Worm (Caenorhabditis elegans): Measurements from ENCODE around the gene cnc-7.

Gene cnc-7

ce11 chrV:20418768-20419167, 24.9 kb downstream of the cnc-7 start:
- TF ChIP-seq sptf-1 (tag; optimal IDR thresholded peaks at IDR 0.05) (no peak), nhr-76 (tag; optimal IDR thresholded peaks at IDR 0.05) (no peak), M03D4.4 (tag; optimal IDR thresholded peaks at IDR 0.05) (no peak), lin-32 (GFP tag; optimal IDR thresholded peaks at IDR 0.05) (no peak), hlh-1 (tag; optimal IDR thresholded peaks at IDR 0.05) (no peak), nhr-2 (tag; optimal IDR thresholded peaks at IDR 0.05) (no peak), snpc-4 (tag; optimal IDR thresholded peaks at IDR 0.05) (no peak), pha-4 (tag; optimal IDR thresholded peaks at IDR 0.05) (no peak), mep-1 (tag; optimal IDR thresholded peaks at IDR 0.05) (no peak), flh-1 (GFP tag; optimal IDR thresholded peaks at IDR 0.05) (no peak), ham-2 (GFP tag; optimal IDR thresholded peaks at IDR 0.05) (no peak), elt-1 (tag; optimal IDR thresholded peaks at IDR 0.05; ENCODE audit: borderline replicate concordance, insufficient read depth) (no peak), elt-3 (tag; optimal IDR thresholded peaks at IDR 0.05) (no peak), lin-13 (tag; optimal IDR thresholded peaks at IDR 0.05) (no peak), unc-39 (tag; optimal IDR thresholded peaks at IDR 0.05) (no peak), ztf-11 (tag; optimal IDR thresholded peaks at IDR 0.05) (no peak), cnd-1 (tag; optimal IDR thresholded peaks at IDR 0.05) (no peak), tbx-8 (GFP tag; optimal IDR thresholded peaks at IDR 0.05) (no peak)

ce11 chrV:20419643-20420042, 25.8 kb downstream of the cnc-7 start:
- TF ChIP-seq elt-3 (tag; optimal IDR thresholded peaks at IDR 0.05) (no peak), nhr-28 (tag; optimal IDR thresholded peaks at IDR 0.05) (no peak), zip-8 (tag; optimal IDR thresholded peaks at IDR 0.05) (no peak), nhr-12 (tag; optimal IDR thresholded peaks at IDR 0.05) (no peak), blmp-1 (tag; optimal IDR thresholded peaks at IDR 0.05) (no peak), tbx-8 (GFP tag; optimal IDR thresholded peaks at IDR 0.05) (no peak), ces-1 (GFP tag; optimal IDR thresholded peaks at IDR 0.05) (no peak), ceh-83 (GFP tag; optimal IDR thresholded peaks at IDR 0.05) (no peak), lsy-2 (tag; optimal IDR thresholded peaks at IDR 0.05) (no peak), ztf-11 (tag; optimal IDR thresholded peaks at IDR 0.05) (no peak), ceh-43 (GFP tag; optimal IDR thresholded peaks at IDR 0.05) (no peak), mep-1 (tag; optimal IDR thresholded peaks at IDR 0.05) (no peak), ham-2 (GFP tag; optimal IDR thresholded peaks at IDR 0.05) (no peak), nhr-76 (tag; optimal IDR thresholded peaks at IDR 0.05) (no peak), hlh-1 (tag; optimal IDR thresholded peaks at IDR 0.05) (no peak), unc-39 (tag; optimal IDR thresholded peaks at IDR 0.05) (no peak), bed-3 (GFP tag; optimal IDR thresholded peaks at IDR 0.05) (no peak), nhr-237 (tag; optimal IDR thresholded peaks at IDR 0.05) (no peak), lin-32 (GFP tag; optimal IDR thresholded peaks at IDR 0.05) (no peak), elt-1 (tag; optimal IDR thresholded peaks at IDR 0.05; ENCODE audit: borderline replicate concordance, insufficient read depth) (no peak)

- TF ChIP-seq elt-1 (tag; optimal IDR thresholded peaks at IDR 0.05; ENCODE audit: borderline replicate concordance, insufficient read depth): peak; percentile 5
- peak; percentile 19 for TF ChIP-seq mep-1 (tag; optimal IDR thresholded peaks at IDR 0.05)
- TF ChIP-seq unc-120 (tag; optimal IDR thresholded peaks at IDR 0.05; ENCODE audit: poor library complexity, severe bottlenecking): no peak
Measured at ce11 chrV:20422738-20423137, 28.9 kb downstream of the cnc-7 start.

ce11 chrV:20423428-20423827, 29.6 kb downstream of the cnc-7 start:
- TF ChIP-seq lin-32 (GFP tag; optimal IDR thresholded peaks at IDR 0.05) (no peak), nhr-237 (tag; optimal IDR thresholded peaks at IDR 0.05) (no peak), cnd-1 (tag; optimal IDR thresholded peaks at IDR 0.05) (no peak), nhr-76 (tag; optimal IDR thresholded peaks at IDR 0.05) (no peak), sptf-1 (tag; optimal IDR thresholded peaks at IDR 0.05) (no peak), mep-1 (tag; optimal IDR thresholded peaks at IDR 0.05) (no peak)

- TF ChIP-seq ceh-83 (GFP tag; optimal IDR thresholded peaks at IDR 0.05): no peak
- TF ChIP-seq ceh-43 (GFP tag; optimal IDR thresholded peaks at IDR 0.05): no peak
- no peak for TF ChIP-seq ceh-39 (tag; optimal IDR thresholded peaks at IDR 0.05)
- TF ChIP-seq drap-1 (GFP tag; optimal IDR thresholded peaks at IDR 0.05): peak; percentile 6
- TF ChIP-seq tbx-8 (GFP tag; optimal IDR thresholded peaks at IDR 0.05): no peak
- TF ChIP-seq unc-39 (tag; optimal IDR thresholded peaks at IDR 0.05): no peak
- TF ChIP-seq snpc-4 (tag; optimal IDR thresholded peaks at IDR 0.05): no peak
- peak; percentile 32 for TF ChIP-seq nhr-237 (tag; optimal IDR thresholded peaks at IDR 0.05)
- TF ChIP-seq nhr-76 (tag; optimal IDR thresholded peaks at IDR 0.05): no peak
- TF ChIP-seq nhr-28 (tag; optimal IDR thresholded peaks at IDR 0.05): no peak
- TF ChIP-seq pha-4 (tag; optimal IDR thresholded peaks at IDR 0.05): peak; percentile 76
- TF ChIP-seq lsy-2 (tag; optimal IDR thresholded peaks at IDR 0.05): peak; percentile 42
- no peak for TF ChIP-seq ham-2 (GFP tag; optimal IDR thresholded peaks at IDR 0.05)
- peak; percentile 68 for TF ChIP-seq lin-32 (GFP tag; optimal IDR thresholded peaks at IDR 0.05)
- TF ChIP-seq flh-1 (GFP tag; optimal IDR thresholded peaks at IDR 0.05): no peak
- TF ChIP-seq nhr-12 (tag; optimal IDR thresholded peaks at IDR 0.05): no peak
- TF ChIP-seq bed-3 (GFP tag; optimal IDR thresholded peaks at IDR 0.05): no peak
- no peak for TF ChIP-seq zip-8 (tag; optimal IDR thresholded peaks at IDR 0.05)
- TF ChIP-seq lin-13 (tag; optimal IDR thresholded peaks at IDR 0.05): no peak
- peak; percentile 69 for TF ChIP-seq unc-120 (tag; optimal IDR thresholded peaks at IDR 0.05; ENCODE audit: poor library complexity, severe bottlenecking)
- peak; percentile 87 for TF ChIP-seq cnd-1 (tag; optimal IDR thresholded peaks at IDR 0.05)
- no peak for TF ChIP-seq elt-3 (tag; optimal IDR thresholded peaks at IDR 0.05)
- TF ChIP-seq sem-2 (GFP tag; optimal IDR thresholded peaks at IDR 0.05): no peak
- TF ChIP-seq blmp-1 (tag; optimal IDR thresholded peaks at IDR 0.05): no peak
- no peak for TF ChIP-seq ztf-11 (tag; optimal IDR thresholded peaks at IDR 0.05)
- TF ChIP-seq hlh-1 (tag; optimal IDR thresholded peaks at IDR 0.05): no peak
- TF ChIP-seq ces-1 (GFP tag; optimal IDR thresholded peaks at IDR 0.05): peak; percentile 80
- TF ChIP-seq sptf-1 (tag; optimal IDR thresholded peaks at IDR 0.05): peak; percentile 61
- TF ChIP-seq unc-62 (GFP tag; optimal IDR thresholded peaks at IDR 0.05): peak; percentile 32
- TF ChIP-seq mls-2 (tag; optimal IDR thresholded peaks at IDR 0.05): peak; percentile 37
- TF ChIP-seq M03D4.4 (tag; optimal IDR thresholded peaks at IDR 0.05): peak; percentile 35
Measured at ce11 chrV:20424229-20425182, 30.6 kb downstream of the cnc-7 start.
